Fruit fly (Drosophila melanogaster) whole organism, embryonic: ENCODE measurements around the gene Pde9.

Source experiments
- Atf3 ChIP-seq: fragments of 200-800 bp; sonication (Bioruptor generic); optimal IDR thresholded peaks from 3 replicates; lab custom pipeline; 2016; ENCODE audit warnings: missing biosample characterization, missing genetic modification characterization
- CG10543 ChIP-seq: fragments of 200-800 bp; sonication (Bioruptor generic); optimal IDR thresholded peaks from 3 replicates; lab custom pipeline; 2017; ENCODE audit warnings: missing biosample characterization, mild to moderate bottlenecking, missing genetic modification characterization, moderate library complexity
- CG11695 ChIP-seq: fragments of 200-800 bp; sonication (Bioruptor generic); IDR thresholded peaks from 3 replicates; pipeline ENCODE4 v1.3.6; 2022; ENCODE audit warnings: missing biosample characterization, missing genetic modification characterization
- CG13894 ChIP-seq: fragments of 200-800 bp; sonication (Bioruptor generic); optimal IDR thresholded peaks from 3 replicates; lab custom pipeline; 2018; ENCODE audit warnings: missing biosample characterization, mild to moderate bottlenecking, missing genetic modification characterization, moderate library complexity
- CG14441 ChIP-seq: fragments of 200-800 bp; sonication (Bioruptor generic); IDR thresholded peaks from 2 replicates; pipeline ENCODE4 v1.3.6; 2022; ENCODE audit warnings: missing biosample characterization, missing genetic modification characterization
- CG14667 ChIP-seq: fragments of 200-800 bp; sonication (Bioruptor generic); IDR thresholded peaks from 2 replicates; pipeline ENCODE4 v1.3.6; 2022; ENCODE audit warnings: missing biosample characterization, missing genetic modification characterization
- CG15601 ChIP-seq: fragments of 200-800 bp; sonication (Bioruptor generic); optimal IDR thresholded peaks from 3 replicates; lab custom pipeline; 2019; ENCODE audit warnings: missing biosample characterization, mild to moderate bottlenecking, missing genetic modification characterization, moderate library complexity
- CG16779 ChIP-seq: fragments of 200-800 bp; sonication (Bioruptor generic); IDR thresholded peaks from 2 replicates; pipeline ENCODE4 v1.3.6; 2022; ENCODE audit warnings: missing biosample characterization, missing genetic modification characterization
- CG16815 ChIP-seq: fragments of 200-800 bp; sonication (Bioruptor generic); optimal IDR thresholded peaks from 3 replicates; lab custom pipeline; 2017; ENCODE audit warnings: missing biosample characterization, mild to moderate bottlenecking, missing genetic modification characterization
- CG30020 ChIP-seq: fragments of 200-800 bp; optimal IDR thresholded peaks from 2 replicates; lab custom pipeline; 2019; ENCODE audit warnings: missing biosample characterization, mild to moderate bottlenecking, missing genetic modification characterization, moderate library complexity
- CG3407 ChIP-seq: fragments of 200-800 bp; sonication (Bioruptor generic); optimal IDR thresholded peaks from 2 replicates; lab custom pipeline; 2018; ENCODE audit warnings: missing biosample characterization, mild to moderate bottlenecking, missing genetic modification characterization
- CG3847 ChIP-seq: fragments of 200-800 bp; sonication (Bioruptor generic); IDR thresholded peaks from 2 replicates; pipeline ENCODE4 v1.3.6; 2022; ENCODE audit warnings: missing biosample characterization, missing genetic modification characterization
- CG3995 ChIP-seq: fragments of 200-800 bp; sonication (Bioruptor generic); optimal IDR thresholded peaks from 3 replicates; lab custom pipeline; 2016; ENCODE audit warnings: missing biosample characterization, missing genetic modification characterization
- CG6175 ChIP-seq: fragments of 200-800 bp; sonication (Bioruptor generic); IDR thresholded peaks from 3 replicates; pipeline ENCODE4 v1.3.6; 2022; ENCODE audit warnings: missing biosample characterization, missing genetic modification characterization
- CG6683 ChIP-seq: fragments of 200-800 bp; sonication (Bioruptor generic); optimal IDR thresholded peaks from 2 replicates; lab custom pipeline; 2017; ENCODE audit warnings: missing biosample characterization, mild to moderate bottlenecking, missing genetic modification characterization, missing genetic modification reagents
- D19A ChIP-seq: fragments of 200-800 bp; optimal IDR thresholded peaks from 3 replicates; lab custom pipeline; 2019; ENCODE audit warnings: missing biosample characterization, mild to moderate bottlenecking, missing genetic modification characterization, moderate library complexity
- ERR ChIP-seq: fragments of 200-800 bp; sonication (Bioruptor generic); optimal IDR thresholded peaks from 2 replicates; lab custom pipeline; 2016; ENCODE audit warnings: missing biosample characterization, missing genetic modification characterization
- Fer3 ChIP-seq: fragments of 200-800 bp; sonication (Bioruptor generic); optimal IDR thresholded peaks from 2 replicates; lab custom pipeline; 2018; ENCODE audit warnings: missing biosample characterization, mild to moderate bottlenecking, missing genetic modification characterization, moderate library complexity
- GATAe ChIP-seq: fragments of 200-800 bp; sonication (Bioruptor generic); conservative IDR thresholded peaks from 2 replicates; pipeline ENCODE4 v1.3.6; 2022; ENCODE audit warnings: missing biosample characterization, missing genetic modification characterization
- H15 ChIP-seq: fragments of 200-800 bp; sonication (Bioruptor generic); IDR thresholded peaks from 3 replicates; pipeline ENCODE4 v1.3.6; 2022; ENCODE audit warnings: missing biosample characterization, missing genetic modification characterization
- HHEX ChIP-seq: fragments of 200-800 bp; sonication (Bioruptor generic); optimal IDR thresholded peaks from 3 replicates; lab custom pipeline; 2017; ENCODE audit warnings: missing biosample characterization, mild to moderate bottlenecking, missing genetic modification characterization, missing genetic modification reagents
- HmgZ ChIP-seq: fragments of 200-800 bp; sonication (Bioruptor generic); optimal IDR thresholded peaks from 2 replicates; lab custom pipeline; 2018; ENCODE audit warnings: missing biosample characterization, mild to moderate bottlenecking, missing genetic modification characterization
- Hmx ChIP-seq: fragments of 200-800 bp; sonication (Bioruptor generic); optimal IDR thresholded peaks from 2 replicates; lab custom pipeline; 2016; ENCODE audit warnings: missing biosample characterization, missing genetic modification characterization
- Hsf ChIP-seq: fragments of 200-800 bp; sonication (Bioruptor generic); optimal IDR thresholded peaks from 3 replicates; lab custom pipeline; 2016; ENCODE audit warnings: missing biosample characterization, missing genetic modification characterization
- MBD-R2 ChIP-seq: fragments of 200-800 bp; sonication (Bioruptor generic); IDR thresholded peaks from 2 replicates; pipeline ENCODE4 v1.3.6; 2022; ENCODE audit warnings: missing biosample characterization, missing genetic modification characterization
- Neu2 ChIP-seq: fragments of 200-800 bp; sonication (Bioruptor generic); optimal IDR thresholded peaks from 3 replicates; lab custom pipeline; 2016; ENCODE audit warnings: missing biosample characterization, missing genetic modification characterization, borderline replicate concordance
- Rfx ChIP-seq: fragments of 200-800 bp; sonication (Bioruptor generic); IDR thresholded peaks from 2 replicates; pipeline ENCODE4 v1.3.6; 2022; ENCODE audit warnings: missing biosample characterization, missing genetic modification characterization
- Trl ChIP-seq, 3 experiments: fragments of >200 bp in 2 of 3; fragments of 200-800 bp in 1 of 3; sonication (Bioruptor generic) in 1 of 3; optimal IDR thresholded peaks; 2 replicates in 1 of 3; 3 replicates in 2 of 3; lab custom pipeline; 2016 to 2017; ENCODE audit warnings: missing biosample characterization in 1 of 3, missing genetic modification characterization in 1 of 3
- YL-1 ChIP-seq: fragments of 200-800 bp; sonication (Bioruptor generic); optimal IDR thresholded peaks from 3 replicates; lab custom pipeline; 2017; ENCODE audit warnings: missing biosample characterization, mild to moderate bottlenecking, missing genetic modification characterization
- bigmax ChIP-seq: fragments of 200-800 bp; sonication (Bioruptor generic); optimal IDR thresholded peaks from 2 replicates; lab custom pipeline; 2018; ENCODE audit warnings: missing biosample characterization, mild to moderate bottlenecking, missing genetic modification characterization
- chm ChIP-seq: fragments of 200-800 bp; sonication (Bioruptor generic); IDR thresholded peaks from 2 replicates; pipeline ENCODE4 v1.3.6; 2022; ENCODE audit warnings: missing biosample characterization, missing genetic modification characterization
- dysf ChIP-seq: fragments of 200-800 bp; sonication (Bioruptor generic); IDR thresholded peaks from 3 replicates; pipeline ENCODE4 v1.3.6; 2022; ENCODE audit warnings: missing biosample characterization, missing genetic modification characterization
- fd3F ChIP-seq: fragments of 200-800 bp; sonication (Bioruptor generic); optimal IDR thresholded peaks from 2 replicates; lab custom pipeline; 2018; ENCODE audit warnings: missing biosample characterization, mild to moderate bottlenecking, missing genetic modification characterization, moderate library complexity
- gem ChIP-seq: fragments of 200-800 bp; sonication (Bioruptor generic); optimal IDR thresholded peaks from 2 replicates; lab custom pipeline; 2019; ENCODE audit warnings: missing biosample characterization, mild to moderate bottlenecking, missing genetic modification characterization, moderate library complexity
- grn ChIP-seq: fragments of 200-800 bp; sonication (Bioruptor generic); optimal IDR thresholded peaks from 3 replicates; lab custom pipeline; 2017; ENCODE audit warnings: missing biosample characterization, missing genetic modification characterization
- gsb-n ChIP-seq: fragments of 200-800 bp; sonication (Bioruptor generic); optimal IDR thresholded peaks from 3 replicates; lab custom pipeline; 2018; ENCODE audit warnings: missing biosample characterization, mild to moderate bottlenecking, missing genetic modification characterization
- gt ChIP-seq: fragments of 200-800 bp; sonication (Bioruptor generic); IDR thresholded peaks from 2 replicates; pipeline ENCODE4 v1.3.6; 2022; ENCODE audit warnings: missing biosample characterization, missing genetic modification characterization
- hb ChIP-seq: fragments of 200-800 bp; sonication (Bioruptor generic); IDR thresholded peaks from 3 replicates; pipeline ENCODE4 v1.3.6; 2022; ENCODE audit warnings: missing biosample characterization, missing genetic modification characterization; ENCODE audit not compliant: partially characterized antibody
- lola ChIP-seq, 3 experiments: fragments of >200 bp in 2 of 3; fragments of 200-800 bp in 1 of 3; sonication (Bioruptor generic) in 1 of 3; optimal IDR thresholded peaks; 2 replicates each; lab custom pipeline; 2017 to 2019; ENCODE audit warnings: missing biosample characterization in 3 of 3, missing genetic modification characterization in 3 of 3, mild to moderate bottlenecking in 1 of 3, moderate library complexity in 1 of 3
- luna ChIP-seq: fragments of 200-800 bp; sonication (Bioruptor generic); optimal IDR thresholded peaks from 2 replicates; lab custom pipeline; 2016; ENCODE audit warnings: missing biosample characterization, missing genetic modification characterization
- maf-S ChIP-seq: fragments of 200-800 bp; sonication (Bioruptor generic); optimal IDR thresholded peaks from 2 replicates; lab custom pipeline; 2016; ENCODE audit warnings: missing biosample characterization, missing genetic modification characterization
- nmo ChIP-seq: fragments of 200-800 bp; sonication (Bioruptor generic); optimal IDR thresholded peaks from 2 replicates; lab custom pipeline; 2018; ENCODE audit warnings: missing biosample characterization, mild to moderate bottlenecking, missing genetic modification characterization, moderate library complexity
- otp ChIP-seq: fragments of 200-800 bp; sonication (Bioruptor generic); IDR thresholded peaks from 3 replicates; pipeline ENCODE4, ENCODE4 v1.3.6; 2022; ENCODE audit warnings: missing biosample characterization, missing genetic modification characterization
- p53 ChIP-seq: fragments of 200-800 bp; sonication (Bioruptor generic); optimal IDR thresholded peaks from 2 replicates; lab custom pipeline; 2016; ENCODE audit warnings: missing biosample characterization, missing genetic modification characterization
- pan ChIP-seq, 4 experiments: fragments of >200 bp in 3 of 4; fragments of 200-800 bp in 1 of 4; sonication (Bioruptor generic) in 1 of 4; optimal IDR thresholded peaks in 3 of 4; IDR thresholded peaks in 1 of 4; 2 replicates each; pipeline versions ENCODE4 v1.3.6 to Lab custom; 2017 to 2022; ENCODE audit warnings: missing biosample characterization in 2 of 4, missing genetic modification characterization in 2 of 4, mixed read lengths in 1 of 4
- sim ChIP-seq: fragments of 200-800 bp; sonication (Bioruptor generic); IDR thresholded peaks from 2 replicates; pipeline ENCODE4 v1.3.6; 2022; ENCODE audit warnings: missing biosample characterization, missing genetic modification characterization
- sima ChIP-seq: fragments of 200-800 bp; sonication (Bioruptor generic); optimal IDR thresholded peaks from 2 replicates; lab custom pipeline; 2016; ENCODE audit warnings: missing biosample characterization, missing genetic modification characterization
- trh ChIP-seq: fragments of 200-800 bp; sonication (Bioruptor generic); optimal IDR thresholded peaks from 2 replicates; lab custom pipeline; 2016; ENCODE audit warnings: missing biosample characterization, missing genetic modification characterization
- twi ChIP-seq: fragments of 200-800 bp; optimal IDR thresholded peaks from 2 replicates; lab custom pipeline; 2019; ENCODE audit warnings: missing biosample characterization, mild to moderate bottlenecking, missing genetic modification characterization, moderate library complexity
- unc-4 ChIP-seq: fragments of 200-800 bp; sonication (Bioruptor generic); IDR thresholded peaks from 2 replicates; pipeline ENCODE4 v1.3.6; 2022; ENCODE audit warnings: missing biosample characterization, missing genetic modification characterization; ENCODE audit not compliant: partially characterized antibody

Gene Pde9

dm6 chrX:12754348-12754733 is 142.8 kb downstream of the Pde9 start (continued):
- TF ChIP-seq bigmax (GFP tag; lab: Kevin White, UChicago), result no peak
- peak; percentile 97 for TF ChIP-seq CG14441 (GFP tag; lab: Robert Waterston, UW)
- TF ChIP-seq YL-1, result peak; percentile 33
- TF ChIP-seq otp (GFP tag; lab: Robert Waterston, UW), result peak; percentile 83
- TF ChIP-seq Trl (optimal IDR thresholded peaks at IDR 0.05; lab: Kevin White, UChicago), result no peak
- TF ChIP-seq Trl (GFP tag; optimal IDR thresholded peaks at IDR 0.05; lab: Kevin White, UChicago), result peak; percentile 78
- peak; percentile 75 for TF ChIP-seq CG15601 (tag; lab: Kevin White, UChicago)
- TF ChIP-seq Hmx (GFP tag; lab: Kevin White, UChicago), result peak; percentile 79
- TF ChIP-seq MBD-R2 (GFP tag; lab: Robert Waterston, UW), result peak; percentile 96
- peak; percentile 70 for TF ChIP-seq trh (GFP tag; lab: Kevin White, UChicago)
- peak; percentile 95 for TF ChIP-seq gem (tag; lab: Kevin White, UChicago)
- TF ChIP-seq nmo (GFP tag; lab: Kevin White, UChicago), result peak; percentile 87
- peak; percentile 96 for TF ChIP-seq CG3847 (GFP tag; lab: Robert Waterston, UW)
- peak; percentile 95 for TF ChIP-seq Fer3 (tag; lab: Kevin White, UChicago)
- TF ChIP-seq grn (GFP tag; lab: Kevin White, UChicago), result no peak
- TF ChIP-seq HHEX, result peak; percentile 88
- TF ChIP-seq sima (GFP tag; lab: Kevin White, UChicago), result peak; percentile 69
- peak; percentile 89 for TF ChIP-seq Hsf (GFP tag; lab: Kevin White, UChicago)
- peak; percentile 57 for TF ChIP-seq twi (tag; lab: Kevin White, UChicago)
- TF ChIP-seq chm (GFP tag; lab: Robert Waterston, UW), result peak; percentile 95
- TF ChIP-seq CG3995 (GFP tag; lab: Kevin White, UChicago), result peak; percentile 61
- no peak for TF ChIP-seq hb
- peak; percentile 82 for TF ChIP-seq maf-S (GFP tag; lab: Kevin White, UChicago)
- peak in 1 of 3 experiments; percentile 67 for TF ChIP-seq lola (GFP tag; optimal IDR thresholded peaks at IDR 0.05; lab: Kevin White, UChicago)
- TF ChIP-seq gt (GFP tag; lab: Robert Waterston, UW), result peak; percentile 60; the same call in 1 of the 2 replicates
- peak; percentile 97 for TF ChIP-seq dysf (GFP tag; lab: Robert Waterston, UW)
- TF ChIP-seq CG6175 (GFP tag; lab: Robert Waterston, UW), result peak; percentile 94
- TF ChIP-seq sim, result 0 out of 2 replicates have a peak, but pooled peaks have one; percentile 57
- TF ChIP-seq ERR (GFP tag; lab: Kevin White, UChicago), result no peak
- peak; percentile 85 for TF ChIP-seq GATAe (GFP tag; lab: Robert Waterston, UW)
- TF ChIP-seq CG3407 (GFP tag; lab: Kevin White, UChicago), result peak; percentile 70
- peak; percentile 95 for TF ChIP-seq CG14667 (GFP tag; lab: Robert Waterston, UW)
- peak; percentile 27 for TF ChIP-seq Neu2 (GFP tag; lab: Kevin White, UChicago)
- peak; percentile 22 for TF ChIP-seq CG30020 (tag; lab: Kevin White, UChicago)
- TF ChIP-seq gsb-n, result peak; percentile 53
- TF ChIP-seq Atf3 (GFP tag; lab: Kevin White, UChicago), result peak; percentile 69
- no peak for TF ChIP-seq unc-4
- TF ChIP-seq H15 (GFP tag; lab: Robert Waterston, UW), result peak; percentile 92
- TF ChIP-seq CG6683 (GFP tag; lab: Kevin White, UChicago), result peak; percentile 85
- peak; percentile 96 for TF ChIP-seq CG16779 (GFP tag; lab: Robert Waterston, UW)
- TF ChIP-seq HmgZ (tag; lab: Kevin White, UChicago), result peak; percentile 91
- TF ChIP-seq p53 (GFP tag; lab: Kevin White, UChicago), result peak; percentile 23
- TF ChIP-seq CG13894 (tag; lab: Kevin White, UChicago), result peak; percentile 76
- TF ChIP-seq fd3F (GFP tag; lab: Kevin White, UChicago), result peak; percentile 90
- no peak for TF ChIP-seq luna (GFP tag; lab: Kevin White, UChicago)
- TF ChIP-seq CG11695 (GFP tag; lab: Robert Waterston, UW), result peak; percentile 94
- TF ChIP-seq D19A, result peak; percentile 75
- peak; percentile 92 for TF ChIP-seq CG16815 (GFP tag; lab: Kevin White, UChicago)
- no peak for TF ChIP-seq CG10543 (GFP tag; lab: Kevin White, UChicago)
- no peak for TF ChIP-seq pan (optimal IDR thresholded peaks at IDR 0.05; lab: Kevin White, UChicago)
- TF ChIP-seq pan (GFP tag; optimal IDR thresholded peaks at IDR 0.05 in 1 of 2, IDR thresholded peaks at IDR 0.05 in 1 of 2), result peak in 1 of 2 experiments; percentile 97
- TF ChIP-seq Rfx (GFP tag; lab: Robert Waterston, UW), result peak; percentile 98
